Fruit fly (Drosophila melanogaster): ENCODE results near the gene Bub3.

Gene Bub3

DNA sequence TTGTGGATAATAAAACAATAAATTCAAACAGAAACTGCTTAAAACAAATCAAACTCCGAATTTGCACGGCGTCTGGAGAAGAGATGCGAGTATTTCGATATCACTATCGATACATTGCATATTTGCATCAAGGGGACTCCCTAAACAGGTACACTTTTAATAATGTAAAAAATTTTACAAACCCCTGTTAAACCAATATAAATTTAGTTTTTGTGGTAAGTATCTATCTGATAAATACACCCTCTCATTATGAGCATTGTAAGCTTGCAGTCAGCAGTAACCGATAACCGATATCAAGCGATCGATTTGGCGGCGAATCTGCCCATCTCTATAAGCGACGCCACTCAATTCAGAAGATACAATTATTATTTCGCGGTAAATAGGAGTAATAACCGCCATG is at the start of gene Bub3, which contains the start of gene Cap-D2 (continued):
- TF ChIP-seq stc (GFP tag; IDR thresholded peaks at IDR 0.05) (peak; percentile 27; the same call in 1 of the 2 replicates), CG6175 (GFP tag; IDR thresholded peaks at IDR 0.05) (no peak), Blimp-1 (GFP tag; optimal IDR thresholded peaks at IDR 0.05) (peak; percentile 63), CG11560 (tag; IDR thresholded peaks at IDR 0.05) (no peak), p53 (GFP tag; optimal IDR thresholded peaks at IDR 0.05) (peak; percentile 33), CG18011 (GFP tag; optimal IDR thresholded peaks at IDR 0.05) (no peak), Ptx1 (GFP tag; IDR thresholded peaks at IDR 0.05) (peak; percentile 41; the same call in 1 of the 2 replicates), CG11398 (GFP tag; optimal IDR thresholded peaks at IDR 0.05) (peak; percentile 61), CG7839 (tag; optimal IDR thresholded peaks at IDR 0.05) (peak; percentile 64), CG12659 (GFP tag; optimal IDR thresholded peaks at IDR 0.05) (peak; percentile 71), Chrac-16 (GFP tag; optimal IDR thresholded peaks at IDR 0.05) (peak; percentile 74), grn (GFP tag; optimal IDR thresholded peaks at IDR 0.05) (no peak), HLHmδ (GFP tag; optimal IDR thresholded peaks at IDR 0.05) (no peak), Atf6 (GFP tag; IDR thresholded peaks at IDR 0.05) (peak; percentile 76), en (GFP tag; optimal IDR thresholded peaks at IDR 0.05) (peak; percentile 50), NfI (GFP tag; optimal IDR thresholded peaks at IDR 0.05) (peak; percentile 66), Myb (GFP tag; optimal IDR thresholded peaks at IDR 0.05) (peak; percentile 68), lov (optimal IDR thresholded peaks at IDR 0.05) (no peak), lov (GFP tag; IDR thresholded peaks at IDR 0.05) (0 out of 3 replicates have a peak, but pooled peaks have one; percentile 43), Dad (GFP tag; optimal IDR thresholded peaks at IDR 0.05) (peak; percentile 65), CG10209 (GFP tag; optimal IDR thresholded peaks at IDR 0.05) (peak; percentile 43), ash1 (GFP tag; optimal IDR thresholded peaks at IDR 0.05) (no peak), HmgZ (tag; optimal IDR thresholded peaks at IDR 0.05) (peak; percentile 68), Asciz (GFP tag; optimal IDR thresholded peaks at IDR 0.05) (no peak), CG32532 (GFP tag; IDR thresholded peaks at IDR 0.05) (peak; percentile 67), CG8281 (tag; optimal IDR thresholded peaks at IDR 0.05) (no peak), Spps (tag; optimal IDR thresholded peaks at IDR 0.05) (peak; percentile 59), CG2875 (GFP tag; optimal IDR thresholded peaks at IDR 0.05) (no peak), Deaf1 (tag; optimal IDR thresholded peaks at IDR 0.05) (no peak), amos (GFP tag; IDR thresholded peaks at IDR 0.05; ENCODE audit: partially characterized antibody) (peak; percentile 70), Drgx (GFP tag; IDR thresholded peaks at IDR 0.05) (no peak; the same call in 1 of the 2 replicates), dpn (GFP tag; optimal IDR thresholded peaks at IDR 0.05) (peak; percentile 83 to 84), Kr (GFP tag; optimal IDR thresholded peaks at IDR 0.05) (no peak), CG2129 (GFP tag; IDR thresholded peaks at IDR 0.05; ENCODE audit: partially characterized antibody) (peak; percentile 78), dmrt99B (tag; optimal IDR thresholded peaks at IDR 0.05) (no peak), Dref (GFP tag; IDR thresholded peaks at IDR 0.05) (peak; percentile 76), hkb (optimal IDR thresholded peaks at IDR 0.05) (peak; percentile 12), hkb (GFP tag; IDR thresholded peaks at IDR 0.05) (peak; percentile 80), CG12744 (GFP tag; optimal IDR thresholded peaks at IDR 0.05) (peak; percentile 53), CG5953 (GFP tag; IDR thresholded peaks at IDR 0.05) (no peak), sima (GFP tag; optimal IDR thresholded peaks at IDR 0.05) (no peak), nom (GFP tag; optimal IDR thresholded peaks at IDR 0.05) (no peak), gce (GFP tag; IDR thresholded peaks at IDR 0.05) (no peak), CG5180 (GFP tag; optimal IDR thresholded peaks at IDR 0.05) (no peak), CG14441 (GFP tag; IDR thresholded peaks at IDR 0.05) (peak; percentile 70), CHES-1-like (GFP tag; optimal IDR thresholded peaks at IDR 0.05) (peak; percentile 89), CG4404 (GFP tag; IDR thresholded peaks at IDR 0.05) (peak; percentile 45), CG17359 (tag; optimal IDR thresholded peaks at IDR 0.05) (no peak), CG4820 (GFP tag; optimal IDR thresholded peaks at IDR 0.05) (peak; percentile 77), ATbp (GFP tag; optimal IDR thresholded peaks at IDR 0.05) (no peak), MTF-1 (GFP tag; optimal IDR thresholded peaks at IDR 0.05; ENCODE audit: borderline replicate concordance) (no peak)
